Fruit fly (Drosophila melanogaster) whole organism, embryonic: ENCODE results near the gene fwe.

ENCODE experiments used
- Adf1 ChIP-seq: fragments of 200-800 bp; sonication (Bioruptor generic); IDR thresholded peaks from 2 replicates; pipeline ENCODE4 v1.3.6; 2022; ENCODE audit warnings: missing biosample characterization, missing genetic modification characterization
- Blimp-1 ChIP-seq: fragments of 200-800 bp; sonication (Bioruptor generic); optimal IDR thresholded peaks from 3 replicates; lab custom pipeline; 2018; ENCODE audit warnings: missing biosample characterization, missing genetic modification characterization, mild to moderate bottlenecking, moderate library complexity, missing genetic modification reagents
- CG12104 ChIP-seq: fragments of 200-800 bp; sonication (Bioruptor generic); optimal IDR thresholded peaks from 3 replicates; lab custom pipeline; 2016; ENCODE audit warnings: missing biosample characterization, missing genetic modification characterization
- CG12155 ChIP-seq: fragments of 200-800 bp; sonication (Bioruptor generic); optimal IDR thresholded peaks from 3 replicates; lab custom pipeline; 2016; ENCODE audit warnings: missing biosample characterization, missing genetic modification characterization
- CG12744 ChIP-seq: fragments of 200-800 bp; sonication (Bioruptor generic); optimal IDR thresholded peaks from 2 replicates; lab custom pipeline; 2016; ENCODE audit warnings: missing biosample characterization, missing genetic modification characterization
- CG13296 ChIP-seq: fragments of 200-800 bp; sonication (Bioruptor generic); optimal IDR thresholded peaks from 3 replicates; lab custom pipeline; 2018; ENCODE audit warnings: missing biosample characterization, mild to moderate bottlenecking, missing genetic modification characterization
- CG17361 ChIP-seq: fragments of 200-800 bp; sonication (Bioruptor generic); IDR thresholded peaks from 3 replicates; pipeline ENCODE4 v1.3.6; 2022; ENCODE audit warnings: missing biosample characterization, missing genetic modification characterization
- CG18619 ChIP-seq: fragments of 200-800 bp; sonication (Bioruptor generic); optimal IDR thresholded peaks from 3 replicates; lab custom pipeline; 2017; ENCODE audit warnings: missing biosample characterization, mild to moderate bottlenecking, missing genetic modification characterization
- CG2116 ChIP-seq: fragments of 200-800 bp; sonication (Bioruptor generic); optimal IDR thresholded peaks from 3 replicates; lab custom pipeline; 2018; ENCODE audit warnings: missing biosample characterization, mild to moderate bottlenecking, missing genetic modification characterization
- CG2129 ChIP-seq: fragments of 200-800 bp; sonication (Bioruptor generic); IDR thresholded peaks from 2 replicates; pipeline ENCODE4 v1.3.6; 2022; ENCODE audit warnings: missing biosample characterization, missing genetic modification characterization; ENCODE audit not compliant: partially characterized antibody
- CG2678 ChIP-seq: fragments of 200-800 bp; sonication (Bioruptor generic); optimal IDR thresholded peaks from 3 replicates; lab custom pipeline; 2019; ENCODE audit warnings: missing biosample characterization, mild to moderate bottlenecking, missing genetic modification characterization, moderate library complexity
- CG30431 ChIP-seq: fragments of 200-800 bp; sonication (Bioruptor generic); optimal IDR thresholded peaks from 2 replicates; lab custom pipeline; 2017; ENCODE audit warnings: missing biosample characterization, missing genetic modification characterization
- CG4854 ChIP-seq: fragments of 200-800 bp; sonication (Bioruptor generic); optimal IDR thresholded peaks from 2 replicates; lab custom pipeline; 2016; ENCODE audit warnings: missing biosample characterization, missing genetic modification characterization, inconsistent platforms
- CG5245 ChIP-seq: fragments of 200-800 bp; sonication (Bioruptor generic); optimal IDR thresholded peaks from 3 replicates; lab custom pipeline; 2016; ENCODE audit warnings: missing biosample characterization, missing genetic modification characterization
- CG6689 ChIP-seq: fragments of 200-800 bp; sonication (Bioruptor generic); IDR thresholded peaks from 2 replicates; pipeline ENCODE4 v1.3.6; 2022; ENCODE audit warnings: missing biosample characterization, missing genetic modification characterization
- CG7987 ChIP-seq: fragments of 200-800 bp; sonication (Bioruptor generic); optimal IDR thresholded peaks from 2 replicates; lab custom pipeline; 2018; ENCODE audit warnings: missing biosample characterization, mild to moderate bottlenecking, missing genetic modification characterization, moderate library complexity
- CG9437 ChIP-seq: fragments of 200-800 bp; sonication (Bioruptor generic); optimal IDR thresholded peaks from 2 replicates; lab custom pipeline; 2018; ENCODE audit warnings: missing biosample characterization, mild to moderate bottlenecking, missing genetic modification characterization
- CG9609 ChIP-seq: fragments of 200-800 bp; sonication (Bioruptor generic); optimal IDR thresholded peaks from 3 replicates; lab custom pipeline; 2016; ENCODE audit warnings: missing biosample characterization, missing genetic modification characterization
- CG9876 ChIP-seq: fragments of 200-800 bp; sonication (Bioruptor generic); optimal IDR thresholded peaks from 2 replicates; lab custom pipeline; 2016; ENCODE audit warnings: missing biosample characterization, missing genetic modification characterization
- CHES-1-like ChIP-seq: fragments of 200-800 bp; sonication (Bioruptor generic); optimal IDR thresholded peaks from 2 replicates; lab custom pipeline; 2016; ENCODE audit warnings: missing biosample characterization, missing genetic modification characterization
- D19B ChIP-seq: fragments of 200-800 bp; sonication (Bioruptor generic); optimal IDR thresholded peaks from 2 replicates; lab custom pipeline; 2017; ENCODE audit warnings: missing biosample characterization, mild to moderate bottlenecking, missing genetic modification characterization
- Deaf1 ChIP-seq: fragments of 200-800 bp; optimal IDR thresholded peaks from 3 replicates; lab custom pipeline; 2019; ENCODE audit warnings: missing biosample characterization, mild to moderate bottlenecking, missing genetic modification characterization, moderate library complexity
- Dfd ChIP-seq, 2 experiments: fragments of >200 bp; optimal IDR thresholded peaks; 2 replicates each; lab custom pipeline; 2017; ENCODE audit warnings: missing biosample characterization in 2 of 2, missing genetic modification characterization in 2 of 2
- Dp ChIP-seq: fragments of 200-800 bp; sonication (Bioruptor generic); optimal IDR thresholded peaks from 2 replicates; lab custom pipeline; 2018; ENCODE audit warnings: missing biosample characterization, mild to moderate bottlenecking, missing genetic modification characterization, moderate library complexity
- Elba2 ChIP-seq: fragments of 200-800 bp; sonication (Bioruptor generic); optimal IDR thresholded peaks from 3 replicates; lab custom pipeline; 2016; ENCODE audit warnings: missing biosample characterization, missing genetic modification characterization
- Gsc ChIP-seq: fragments of 200-800 bp; sonication (Bioruptor generic); IDR thresholded peaks from 2 replicates; pipeline ENCODE4 v1.3.6; 2022; ENCODE audit warnings: missing biosample characterization, missing genetic modification characterization
- Hr39 ChIP-seq: fragments of >200 bp; optimal IDR thresholded peaks from 2 replicates; lab custom pipeline; 2017
- Hr51 ChIP-seq, 2 experiments: fragments of 200-800 bp; sonication (Bioruptor generic); optimal IDR thresholded peaks; 2 replicates in 1 of 2; 3 replicates in 1 of 2; lab custom pipeline; 2016 to 2018; ENCODE audit warnings: missing biosample characterization in 2 of 2, missing genetic modification characterization in 2 of 2, mild to moderate bottlenecking in 1 of 2, moderate library complexity in 1 of 2
- Max ChIP-seq: fragments of 200-800 bp; sonication (Bioruptor generic); optimal IDR thresholded peaks from 2 replicates; lab custom pipeline; 2016; ENCODE audit warnings: missing biosample characterization, mild to moderate bottlenecking, missing genetic modification characterization
- Sox102F ChIP-seq: fragments of 200-800 bp; sonication (Bioruptor generic); optimal IDR thresholded peaks from 2 replicates; lab custom pipeline; 2018; ENCODE audit warnings: missing biosample characterization, mild to moderate bottlenecking, missing genetic modification characterization, moderate library complexity
- Usf ChIP-seq: fragments of 200-800 bp; sonication (Bioruptor generic); optimal IDR thresholded peaks from 2 replicates; lab custom pipeline; 2017; ENCODE audit warnings: missing genotype, missing biosample characterization, missing genetic modification characterization
- aop ChIP-seq: fragments of 200-800 bp; sonication (Bioruptor generic); IDR thresholded peaks from 2 replicates; pipeline ENCODE4 v1.3.6; 2022; ENCODE audit warnings: missing biosample characterization, missing genetic modification characterization
- corto ChIP-seq: fragments of 200-800 bp; sonication (Bioruptor generic); optimal IDR thresholded peaks from 2 replicates; lab custom pipeline; 2016; ENCODE audit warnings: missing biosample characterization, mild to moderate bottlenecking, missing genetic modification characterization, moderate library complexity
- da ChIP-seq: fragments of 200-800 bp; sonication (Bioruptor generic); optimal IDR thresholded peaks from 2 replicates; lab custom pipeline; 2016; ENCODE audit warnings: missing biosample characterization, missing genetic modification characterization
- dmrt99B ChIP-seq: fragments of 200-800 bp; sonication (Bioruptor generic); optimal IDR thresholded peaks from 2 replicates; lab custom pipeline; 2018; ENCODE audit warnings: missing biosample characterization, mild to moderate bottlenecking, missing genetic modification characterization, moderate library complexity
- eve ChIP-seq, 2 experiments: fragments of >200 bp; optimal IDR thresholded peaks; 2 replicates each; lab custom pipeline; 2017; ENCODE audit warnings: missing biosample characterization in 2 of 2, missing genetic modification characterization in 2 of 2
- fd3F ChIP-seq: fragments of 200-800 bp; sonication (Bioruptor generic); optimal IDR thresholded peaks from 2 replicates; lab custom pipeline; 2018; ENCODE audit warnings: missing biosample characterization, mild to moderate bottlenecking, missing genetic modification characterization, moderate library complexity
- fd64A ChIP-seq: fragments of 200-800 bp; sonication (Bioruptor generic); optimal IDR thresholded peaks from 3 replicates; lab custom pipeline; 2018; ENCODE audit warnings: missing biosample characterization, mild to moderate bottlenecking, missing genetic modification characterization
- gro ChIP-seq: fragments of 200-800 bp; sonication (Bioruptor generic); optimal IDR thresholded peaks from 2 replicates; lab custom pipeline; 2016; ENCODE audit warnings: missing biosample characterization, missing genetic modification characterization
- mam ChIP-seq: fragments of 200-800 bp; sonication (Bioruptor generic); optimal IDR thresholded peaks from 3 replicates; lab custom pipeline; 2016; ENCODE audit warnings: missing biosample characterization, missing genetic modification characterization
- nerfin-1 ChIP-seq: fragments of 200-800 bp; sonication (Bioruptor generic); optimal IDR thresholded peaks from 3 replicates; lab custom pipeline; 2019; ENCODE audit warnings: missing biosample characterization, mild to moderate bottlenecking, missing genetic modification characterization, moderate library complexity
- ranshi ChIP-seq: fragments of 200-800 bp; sonication (Bioruptor generic); IDR thresholded peaks from 2 replicates; pipeline ENCODE4 v1.3.6; 2022; ENCODE audit warnings: missing biosample characterization, missing genetic modification characterization
- run ChIP-seq: fragments of 200-800 bp; sonication (Bioruptor generic); optimal IDR thresholded peaks from 3 replicates; lab custom pipeline; 2018; ENCODE audit warnings: missing biosample characterization, mild to moderate bottlenecking, missing genetic modification characterization
- sc ChIP-seq, 3 experiments: fragments of >200 bp in 2 of 3; fragments of 200-800 bp in 1 of 3; sonication (Bioruptor generic) in 1 of 3; optimal IDR thresholded peaks; 2 replicates in 2 of 3; 3 replicates in 1 of 3; lab custom pipeline; 2017; ENCODE audit warnings: mild to moderate bottlenecking in 1 of 3, missing biosample characterization in 1 of 3, missing genetic modification characterization in 1 of 3, missing genetic modification reagents in 1 of 3
- sd ChIP-seq: fragments of 200-800 bp; sonication (Bioruptor generic); optimal IDR thresholded peaks from 3 replicates; lab custom pipeline; 2018; ENCODE audit warnings: missing biosample characterization, mild to moderate bottlenecking, missing genetic modification characterization, moderate library complexity
- sob ChIP-seq: fragments of 200-800 bp; sonication (Bioruptor generic); IDR thresholded peaks from 2 replicates; pipeline ENCODE4 v1.3.6; 2022; ENCODE audit warnings: missing biosample characterization, missing genetic modification characterization
- sug ChIP-seq: fragments of 200-800 bp; optimal IDR thresholded peaks from 2 replicates; lab custom pipeline; 2019; ENCODE audit warnings: missing biosample characterization, mild to moderate bottlenecking, missing genetic modification characterization, moderate library complexity
- unpg ChIP-seq: fragments of 200-800 bp; sonication (Bioruptor generic); optimal IDR thresholded peaks from 3 replicates; lab custom pipeline; 2018; ENCODE audit warnings: missing biosample characterization, mild to moderate bottlenecking, missing genetic modification characterization, moderate library complexity
- zen2 ChIP-seq: fragments of 200-800 bp; sonication (Bioruptor generic); IDR thresholded peaks from 3 replicates; pipeline ENCODE4 v1.3.6; 2022; ENCODE audit warnings: missing biosample characterization, missing genetic modification characterization; ENCODE audit not compliant: partially characterized antibody

fwe gene

dm6 chr3L:15826347-15826984 lies 10.3 kb upstream of the fwe start, which contains the start of the genes DCP2 and dbo (continued):
- TF ChIP-seq Sox102F (GFP tag; lab: Kevin White, UChicago) (peak; percentile 70), CG9437 (GFP tag; lab: Kevin White, UChicago) (peak; percentile 99), Adf1 (no peak), sob (peak; percentile 79), sd (no peak), CG4854 (GFP tag; lab: Kevin White, UChicago) (peak; percentile 3), nerfin-1 (tag; lab: Kevin White, UChicago) (peak; percentile 28), Usf (GFP tag; lab: Kevin White, UChicago) (no peak), ranshi (GFP tag; lab: Robert Waterston, UW) (0 out of 2 replicates have a peak, but pooled peaks have one; percentile 63), CG2116 (GFP tag; lab: Kevin White, UChicago) (peak; percentile 79), zen2 (GFP tag; lab: Robert Waterston, UW) (no peak; the same call in 1 of the 3 replicates), CG2678 (tag; lab: Kevin White, UChicago) (peak; percentile 79), Dfd (GFP tag; optimal IDR thresholded peaks at IDR 0.05; lab: Kevin White, UChicago) (no peak), CG7987 (no peak), da (no peak), eve (GFP tag; optimal IDR thresholded peaks at IDR 0.05; lab: Kevin White, UChicago) (no peak), CG12744 (peak; percentile 5), CG17361 (peak; percentile 65; the same call in 2 of the 3 replicates), Blimp-1 (peak; percentile 62), CG9876 (GFP tag; lab: Kevin White, UChicago) (no peak), mam (peak; percentile 53), gro (GFP tag; lab: Kevin White, UChicago) (no peak), Hr51 (GFP tag; optimal IDR thresholded peaks at IDR 0.05; lab: Kevin White, UChicago) (peak; percentile 12 to 74), CG12155 (GFP tag; lab: Kevin White, UChicago) (peak; percentile 57), fd3F (GFP tag; lab: Kevin White, UChicago) (peak; percentile 74), Elba2 (GFP tag; lab: Kevin White, UChicago) (no peak), CG5245 (GFP tag; lab: Kevin White, UChicago) (no peak), D19B (GFP tag; lab: Kevin White, UChicago) (peak; percentile 58), aop (GFP tag; lab: Robert Waterston, UW) (no peak), CG18619 (GFP tag; lab: Kevin White, UChicago) (peak; percentile 70), Deaf1 (no peak), CHES-1-like (no peak), CG30431 (no peak), Hr39 (lab: Kevin White, UChicago) (no peak), CG13296 (GFP tag; lab: Kevin White, UChicago) (peak; percentile 75), corto (GFP tag; lab: Kevin White, UChicago) (peak; percentile 8), fd64A (GFP tag; lab: Kevin White, UChicago) (no peak), CG6689 (peak; percentile 59; the same call in 1 of the 2 replicates), CG2129 (GFP tag; lab: Robert Waterston, UW) (peak; percentile 68), sug (peak; percentile 72), Max (GFP tag; lab: Kevin White, UChicago) (no peak), CG9609 (no peak), sc (optimal IDR thresholded peaks at IDR 0.05; lab: Kevin White, UChicago) (no peak), sc (GFP tag; optimal IDR thresholded peaks at IDR 0.05; lab: Kevin White, UChicago) (no peak), run (tag; lab: Kevin White, UChicago) (peak; percentile 48), CG12104 (GFP tag; lab: Kevin White, UChicago) (peak; percentile 58), Gsc (GFP tag; lab: Robert Waterston, UW) (no peak), dmrt99B (tag; lab: Kevin White, UChicago) (peak; percentile 67), unpg (peak; percentile 66), Dp (GFP tag; lab: Kevin White, UChicago) (no peak)
